Fruit fly (Drosophila melanogaster) whole organism, adult: Measurements from ENCODE around the gene CCKLR-17D3.

ENCODE experiments used
- CG11617 ChIP-seq: fragments of 200-800 bp; sonication (Bioruptor generic); optimal IDR thresholded peaks from 2 replicates; lab custom pipeline; 2017; ENCODE audit warnings: mild to moderate bottlenecking, missing biosample characterization, missing genetic modification reagents, missing genetic modification characterization
- CG12768 ChIP-seq: fragments of 200-800 bp; sonication (Bioruptor generic); optimal IDR thresholded peaks from 2 replicates; lab custom pipeline; 2017; ENCODE audit warnings: missing biosample characterization, missing genetic modification characterization, mild to moderate bottlenecking, moderate library complexity, missing genetic modification reagents
- CG14711 ChIP-seq: fragments of 200-800 bp; sonication (Bioruptor generic); optimal IDR thresholded peaks from 2 replicates; lab custom pipeline; 2018; ENCODE audit warnings: missing biosample characterization, mild to moderate bottlenecking, missing genetic modification characterization, moderate library complexity
- CG1620 ChIP-seq: fragments of 200-800 bp; sonication (Bioruptor generic); optimal IDR thresholded peaks from 2 replicates; lab custom pipeline; 2016; ENCODE audit warnings: missing biosample characterization, missing genetic modification characterization
- CG33017 ChIP-seq: fragments of 200-800 bp; sonication (Bioruptor generic); optimal IDR thresholded peaks from 2 replicates; lab custom pipeline; 2018; ENCODE audit warnings: missing biosample characterization, mild to moderate bottlenecking, missing genetic modification characterization, moderate library complexity
- CG7045 ChIP-seq: fragments of 200-800 bp; sonication (Bioruptor generic); optimal IDR thresholded peaks from 2 replicates; lab custom pipeline; 2017; ENCODE audit warnings: missing biosample characterization, mild to moderate bottlenecking, missing genetic modification characterization
- CG7101 ChIP-seq: fragments of 200-800 bp; sonication (Bioruptor generic); optimal IDR thresholded peaks from 2 replicates; lab custom pipeline; 2018; ENCODE audit warnings: missing biosample characterization, mild to moderate bottlenecking, missing genetic modification characterization, moderate library complexity
- Clk ChIP-seq: fragments of 200-800 bp; sonication (Bioruptor generic); optimal IDR thresholded peaks from 2 replicates; lab custom pipeline; 2017; ENCODE audit warnings: missing biosample characterization, missing genetic modification characterization
- Crg-1 ChIP-seq: fragments of 200-800 bp; sonication (Bioruptor generic); optimal IDR thresholded peaks from 2 replicates; lab custom pipeline; 2016; ENCODE audit warnings: missing biosample characterization, missing genetic modification characterization
- Hr96 ChIP-seq: fragments of 200-800 bp; sonication (Bioruptor generic); optimal IDR thresholded peaks from 2 replicates; lab custom pipeline; 2016; ENCODE audit warnings: missing biosample characterization, missing genetic modification characterization
- Mnt ChIP-seq: fragments of 200-800 bp; sonication (Bioruptor generic); optimal IDR thresholded peaks from 2 replicates; lab custom pipeline; 2016; ENCODE audit warnings: missing biosample characterization, mild to moderate bottlenecking, missing genetic modification characterization
- bab1 ChIP-seq: fragments of 200-800 bp; sonication (Bioruptor generic); optimal IDR thresholded peaks from 3 replicates; lab custom pipeline; 2019; ENCODE audit warnings: missing biosample characterization, mild to moderate bottlenecking, missing genetic modification characterization, moderate library complexity
- cic ChIP-seq: fragments of 200-800 bp; sonication (Bioruptor generic); optimal IDR thresholded peaks from 2 replicates; lab custom pipeline; 2017; ENCODE audit warnings: missing biosample characterization, mild to moderate bottlenecking, missing genetic modification characterization, moderate library complexity
- cnc ChIP-seq, 2 experiments: fragments of >200 bp; optimal IDR thresholded peaks; 2 replicates each; lab custom pipeline; 2017
- kay ChIP-seq: fragments of 200-800 bp; sonication (Bioruptor generic); peaks from one replicate; lab custom pipeline; 2016; ENCODE audit warnings: missing biosample characterization, missing genetic modification characterization, borderline replicate concordance
- ovo ChIP-seq: fragments of 200-800 bp; sonication (Bioruptor generic); optimal IDR thresholded peaks from 2 replicates; lab custom pipeline; 2016; ENCODE audit warnings: missing biosample characterization, missing genetic modification characterization
- pad ChIP-seq: fragments of 200-800 bp; sonication (Bioruptor generic); optimal IDR thresholded peaks from 3 replicates; lab custom pipeline; 2017; ENCODE audit warnings: missing biosample characterization, missing genetic modification characterization, mild to moderate bottlenecking, moderate library complexity, missing genetic modification reagents
- tj ChIP-seq: fragments of 200-800 bp; sonication (Bioruptor generic); optimal IDR thresholded peaks from 3 replicates; lab custom pipeline; 2017; ENCODE audit warnings: missing biosample characterization, mild to moderate bottlenecking, missing genetic modification characterization, moderate library complexity
- toe ChIP-seq: fragments of 200-800 bp; sonication (Bioruptor generic); optimal IDR thresholded peaks from 2 replicates; lab custom pipeline; 2016; ENCODE audit warnings: missing biosample characterization, missing genetic modification characterization

Gene CCKLR-17D3

dm6 chrX:18776976-18777925, 3.4 kb upstream of the CCKLR-17D3 start:
- TF ChIP-seq kay (GFP tag; lab: Kevin White, UChicago) = no peak
- TF ChIP-seq Mnt (GFP tag; lab: Kevin White, UChicago) = no peak
- TF ChIP-seq CG14711 (tag; lab: Kevin White, UChicago) = no peak
- TF ChIP-seq CG1620 (GFP tag; lab: Kevin White, UChicago) = no peak
- no peak for TF ChIP-seq CG12768
- TF ChIP-seq tj (GFP tag; lab: Kevin White, UChicago) = peak; percentile 79
- TF ChIP-seq bab1 (GFP tag; lab: Kevin White, UChicago) = no peak
- TF ChIP-seq Crg-1 (GFP tag; lab: Kevin White, UChicago) = no peak
- TF ChIP-seq cnc (optimal IDR thresholded peaks at IDR 0.05; lab: Kevin White, UChicago) = no peak
- TF ChIP-seq CG11617 (GFP tag; lab: Kevin White, UChicago) = peak; percentile 11

DNA sequence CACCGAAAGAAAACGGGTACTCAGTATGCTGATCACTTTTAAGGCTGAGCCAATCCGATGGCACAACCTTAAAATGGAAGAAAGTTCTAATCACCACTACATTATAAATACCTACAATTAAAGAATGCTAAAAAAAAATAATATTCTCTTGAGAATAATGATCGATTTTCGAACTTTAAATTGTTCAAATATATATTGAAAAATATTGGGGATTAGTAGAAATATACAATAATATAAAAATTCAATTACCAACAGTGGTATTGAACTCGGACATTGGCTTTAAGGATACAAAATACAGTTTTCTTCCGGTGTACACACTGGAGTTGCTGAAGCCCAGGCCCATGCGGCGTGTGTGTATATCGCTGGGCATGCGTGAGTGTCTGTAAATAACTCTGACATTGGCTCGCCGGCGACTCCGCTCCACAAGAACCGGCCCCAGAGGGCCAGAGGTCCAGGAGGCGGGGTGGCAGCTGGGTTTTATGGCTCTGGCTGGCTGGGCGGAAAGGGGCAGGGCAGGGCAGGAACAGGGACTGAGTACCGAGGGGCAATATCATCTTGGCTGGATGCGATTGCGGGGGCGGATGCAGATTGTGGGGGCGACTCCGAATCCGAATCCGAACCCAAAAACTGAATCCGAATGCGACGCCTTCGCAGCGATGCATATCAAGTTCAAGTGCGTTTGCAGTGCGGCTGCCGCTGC, 2.2 kb upstream of the CCKLR-17D3 start:
- TF ChIP-seq Crg-1 (GFP tag; lab: Kevin White, UChicago) (no peak), CG7045 (GFP tag; lab: Kevin White, UChicago) (no peak), CG7101 (no peak), pad (GFP tag; lab: Kevin White, UChicago) (no peak), Clk (no peak), CG11617 (GFP tag; lab: Kevin White, UChicago) (no peak), ovo (GFP tag; lab: Kevin White, UChicago) (no peak), Mnt (GFP tag; lab: Kevin White, UChicago) (no peak)

dm6 chrX:18774818-18775343, 1.1 kb upstream of the CCKLR-17D3 start, which contains the start of gene CG6891:
Gene CG6891 (plus strand): TSS chrX:18775228.
- TF ChIP-seq Mnt (GFP tag; lab: Kevin White, UChicago) (peak; percentile 53), Hr96 (GFP tag; lab: Kevin White, UChicago) (no peak), CG12768 (no peak), pad (GFP tag; lab: Kevin White, UChicago) (peak; percentile 11), CG33017 (no peak), CG14711 (tag; lab: Kevin White, UChicago) (no peak), tj (GFP tag; lab: Kevin White, UChicago) (peak; percentile 45), cnc (optimal IDR thresholded peaks at IDR 0.05; lab: Kevin White, UChicago) (no peak)

DNA sequence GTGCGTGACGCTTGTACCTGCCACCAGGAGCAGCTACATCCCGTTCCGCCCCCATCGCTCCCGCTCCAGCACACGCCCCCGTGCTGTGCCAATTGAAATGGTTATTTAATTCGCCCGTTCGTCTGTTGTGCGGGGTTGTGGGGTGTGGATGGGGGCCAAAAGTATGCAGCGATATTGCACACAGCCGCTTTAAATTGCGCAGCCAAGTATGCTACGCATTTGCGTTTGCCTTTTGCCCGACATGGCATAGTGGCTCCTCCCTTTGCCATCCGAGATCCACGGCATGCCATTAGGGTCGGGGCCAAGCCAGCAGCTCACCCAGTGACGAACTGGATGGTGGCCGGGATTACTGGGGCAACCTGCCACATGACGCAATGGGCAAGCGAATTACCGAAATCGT, 1.8 kb downstream of the CCKLR-17D3 start:
- TF ChIP-seq bab1 (GFP tag; lab: Kevin White, UChicago) (no peak), CG11617 (GFP tag; lab: Kevin White, UChicago) (no peak), CG12768 (no peak), CG14711 (tag; lab: Kevin White, UChicago) (no peak), cnc (optimal IDR thresholded peaks at IDR 0.05; lab: Kevin White, UChicago) (no peak), Clk (no peak), tj (GFP tag; lab: Kevin White, UChicago) (no peak)

DNA sequence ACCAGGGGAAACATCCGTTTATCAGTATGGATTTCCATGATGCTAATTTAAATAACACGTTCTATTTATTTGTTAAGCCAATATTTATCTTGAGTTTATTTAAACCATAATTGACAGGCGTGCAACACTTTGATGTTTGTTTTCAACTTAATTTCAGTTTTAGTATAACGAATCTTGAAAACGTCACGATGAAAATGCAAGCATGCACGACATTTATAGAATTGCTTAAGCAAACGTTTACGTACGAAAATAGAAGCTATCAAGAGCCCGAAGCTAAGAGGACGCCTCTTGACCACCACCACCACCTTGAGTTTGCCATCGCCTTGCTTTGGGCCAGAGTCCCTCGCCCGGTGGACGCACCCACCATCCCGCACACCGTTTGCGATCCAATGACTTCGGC, 2.5 kb downstream of the CCKLR-17D3 start:
- TF ChIP-seq CG12768 = no peak
- no peak for TF ChIP-seq CG7045 (GFP tag; lab: Kevin White, UChicago)
- no peak for TF ChIP-seq Mnt (GFP tag; lab: Kevin White, UChicago)
- TF ChIP-seq Clk = no peak
- no peak for TF ChIP-seq CG11617 (GFP tag; lab: Kevin White, UChicago)
- no peak for TF ChIP-seq Hr96 (GFP tag; lab: Kevin White, UChicago)
- no peak for TF ChIP-seq pad (GFP tag; lab: Kevin White, UChicago)
- TF ChIP-seq ovo (GFP tag; lab: Kevin White, UChicago) = no peak
- no peak for TF ChIP-seq CG7101
- no peak for TF ChIP-seq cnc (optimal IDR thresholded peaks at IDR 0.05; lab: Kevin White, UChicago)
- no peak for TF ChIP-seq toe (GFP tag; lab: Kevin White, UChicago)
- no peak for TF ChIP-seq CG1620 (GFP tag; lab: Kevin White, UChicago)

dm6 chrX:18748206-18748605, 25.6 kb downstream of the CCKLR-17D3 start, which contains the start of gene CG12609:
Gene CG12609 (minus strand): TSS chrX:18748306.
- TF ChIP-seq ovo (GFP tag; lab: Kevin White, UChicago) (no peak), Hr96 (GFP tag; lab: Kevin White, UChicago) (no peak), CG7045 (GFP tag; lab: Kevin White, UChicago) (no peak), Clk (no peak)

dm6 chrX:18739795-18740194, 34.0 kb downstream of the CCKLR-17D3 start, which contains the start of gene CG6873:
Gene CG6873 (minus strand): TSS chrX:18739895.
- TF ChIP-seq Clk = no peak
- TF ChIP-seq toe (GFP tag; lab: Kevin White, UChicago) = no peak
- no peak for TF ChIP-seq tj (GFP tag; lab: Kevin White, UChicago)
- no peak for TF ChIP-seq ovo (GFP tag; lab: Kevin White, UChicago)
- TF ChIP-seq cnc (optimal IDR thresholded peaks at IDR 0.05; lab: Kevin White, UChicago) = no peak
- TF ChIP-seq pad (GFP tag; lab: Kevin White, UChicago) = no peak
- no peak for TF ChIP-seq CG1620 (GFP tag; lab: Kevin White, UChicago)
- TF ChIP-seq CG7101 = no peak
- no peak for TF ChIP-seq Mnt (GFP tag; lab: Kevin White, UChicago)
- no peak for TF ChIP-seq Crg-1 (GFP tag; lab: Kevin White, UChicago)
- no peak for TF ChIP-seq CG11617 (GFP tag; lab: Kevin White, UChicago)
- no peak for TF ChIP-seq CG33017
- no peak for TF ChIP-seq CG14711 (tag; lab: Kevin White, UChicago)
- TF ChIP-seq bab1 (GFP tag; lab: Kevin White, UChicago) = no peak
- no peak for TF ChIP-seq cic
